Fruit fly (Drosophila melanogaster) whole organism, embryonic: Measurements from ENCODE around the gene Sodh1.
A peak's percentile ranks its signal among the peaks of the same experiment; 100 is the strongest.

Source experiments
- Abd-B ChIP-seq: fragments of 200-800 bp; sonication (Bioruptor generic); optimal IDR thresholded peaks from 2 replicates; lab custom pipeline; 2018; ENCODE audit warnings: missing biosample characterization, mild to moderate bottlenecking, missing genetic modification characterization, moderate library complexity
- Awh ChIP-seq: fragments of 200-800 bp; sonication (Bioruptor generic); IDR thresholded peaks from 2 replicates; pipeline ENCODE4, ENCODE4 v1.3.6; 2022; ENCODE audit warnings: missing biosample characterization, missing genetic modification characterization
- CG10321 ChIP-seq: fragments of 200-800 bp; sonication (Bioruptor generic); IDR thresholded peaks from 2 replicates; pipeline ENCODE4 v1.3.6; 2022; ENCODE audit warnings: missing biosample characterization, missing genetic modification characterization
- CG11085 ChIP-seq: fragments of 200-800 bp; sonication (Bioruptor generic); IDR thresholded peaks from 2 replicates; pipeline ENCODE4 v1.3.6; 2022; ENCODE audit warnings: missing biosample characterization, missing genetic modification characterization
- CG1233 ChIP-seq: fragments of 200-800 bp; sonication (Bioruptor generic); optimal IDR thresholded peaks from 4 replicates; lab custom pipeline; 2018; ENCODE audit warnings: missing biosample characterization, mild to moderate bottlenecking, missing genetic modification characterization
- CG13296 ChIP-seq: fragments of 200-800 bp; sonication (Bioruptor generic); optimal IDR thresholded peaks from 3 replicates; lab custom pipeline; 2018; ENCODE audit warnings: missing biosample characterization, mild to moderate bottlenecking, missing genetic modification characterization
- CG14050 ChIP-seq: fragments of 200-800 bp; sonication (Bioruptor generic); IDR thresholded peaks from 3 replicates; pipeline ENCODE4 v1.3.6; 2022; ENCODE audit warnings: missing biosample characterization, missing genetic modification characterization
- CG14441 ChIP-seq: fragments of 200-800 bp; sonication (Bioruptor generic); IDR thresholded peaks from 2 replicates; pipeline ENCODE4 v1.3.6; 2022; ENCODE audit warnings: missing biosample characterization, missing genetic modification characterization
- CG1529 ChIP-seq: fragments of 200-800 bp; sonication (Bioruptor generic); optimal IDR thresholded peaks from 3 replicates; lab custom pipeline; 2018; ENCODE audit warnings: missing biosample characterization, missing genetic modification characterization
- CG16813 ChIP-seq: fragments of 200-800 bp; sonication (Bioruptor generic); IDR thresholded peaks from 3 replicates; pipeline ENCODE4 v1.3.6; 2022; ENCODE audit warnings: missing biosample characterization, missing genetic modification characterization; ENCODE audit not compliant: partially characterized antibody
- CG16815 ChIP-seq: fragments of 200-800 bp; sonication (Bioruptor generic); optimal IDR thresholded peaks from 3 replicates; lab custom pipeline; 2017; ENCODE audit warnings: missing biosample characterization, mild to moderate bottlenecking, missing genetic modification characterization
- CG18262 ChIP-seq: fragments of 200-800 bp; optimal IDR thresholded peaks from 3 replicates; lab custom pipeline; 2019; ENCODE audit warnings: missing biosample characterization, mild to moderate bottlenecking, missing genetic modification characterization, moderate library complexity
- CG2120 ChIP-seq: fragments of 200-800 bp; sonication (Bioruptor generic); optimal IDR thresholded peaks from 3 replicates; lab custom pipeline; 2016; ENCODE audit warnings: missing biosample characterization, missing genetic modification characterization
- CG2712 ChIP-seq: fragments of 200-800 bp; optimal IDR thresholded peaks from 3 replicates; lab custom pipeline; 2019; ENCODE audit warnings: missing biosample characterization, mild to moderate bottlenecking, missing genetic modification characterization, moderate library complexity
- CG32767 ChIP-seq: fragments of 200-800 bp; sonication (Bioruptor generic); IDR thresholded peaks from 2 replicates; pipeline ENCODE4 v1.3.6; 2022; ENCODE audit warnings: missing biosample characterization, missing genetic modification characterization
- CG3726 ChIP-seq: fragments of 200-800 bp; sonication (Bioruptor generic); IDR thresholded peaks from 3 replicates; pipeline ENCODE4, ENCODE4 v1.3.6; 2022; ENCODE audit warnings: missing biosample characterization, missing genetic modification characterization
- CG4617 ChIP-seq: fragments of 200-800 bp; sonication (Bioruptor generic); optimal IDR thresholded peaks from 3 replicates; lab custom pipeline; 2016; ENCODE audit warnings: missing biosample characterization, missing genetic modification characterization, borderline replicate concordance
- D ChIP-seq, 2 experiments: fragments of 200-800 bp in 1 of 2; fragments of >200 bp in 1 of 2; sonication (Bioruptor generic) in 1 of 2; optimal IDR thresholded peaks; 2 replicates in 1 of 2; 3 replicates in 1 of 2; lab custom pipeline; 2017; ENCODE audit warnings: mild to moderate bottlenecking in 1 of 2, missing biosample characterization in 1 of 2, missing genetic modification characterization in 1 of 2, missing genetic modification reagents in 1 of 2
- D19A ChIP-seq: fragments of 200-800 bp; optimal IDR thresholded peaks from 3 replicates; lab custom pipeline; 2019; ENCODE audit warnings: missing biosample characterization, mild to moderate bottlenecking, missing genetic modification characterization, moderate library complexity
- Deaf1 ChIP-seq: fragments of 200-800 bp; optimal IDR thresholded peaks from 3 replicates; lab custom pipeline; 2019; ENCODE audit warnings: missing biosample characterization, mild to moderate bottlenecking, missing genetic modification characterization, moderate library complexity
- Dp ChIP-seq: fragments of 200-800 bp; sonication (Bioruptor generic); optimal IDR thresholded peaks from 2 replicates; lab custom pipeline; 2018; ENCODE audit warnings: missing biosample characterization, mild to moderate bottlenecking, missing genetic modification characterization, moderate library complexity
- E2f1 ChIP-seq: fragments of 200-800 bp; sonication (Bioruptor generic); IDR thresholded peaks from 2 replicates; pipeline ENCODE4 v1.3.6; 2022; ENCODE audit warnings: missing biosample characterization, missing genetic modification characterization
- E2f2 ChIP-seq: fragments of 200-800 bp; sonication (Bioruptor generic); IDR thresholded peaks from 2 replicates; pipeline ENCODE4 v1.3.6; 2022; ENCODE audit warnings: missing biosample characterization, missing genetic modification characterization
- Ets97D ChIP-seq: fragments of 200-800 bp; sonication (Bioruptor generic); optimal IDR thresholded peaks from 3 replicates; lab custom pipeline; 2016; ENCODE audit warnings: missing biosample characterization, missing genetic modification characterization
- Fer3 ChIP-seq: fragments of 200-800 bp; sonication (Bioruptor generic); optimal IDR thresholded peaks from 2 replicates; lab custom pipeline; 2018; ENCODE audit warnings: missing biosample characterization, mild to moderate bottlenecking, missing genetic modification characterization, moderate library complexity
- HmgZ ChIP-seq: fragments of 200-800 bp; sonication (Bioruptor generic); optimal IDR thresholded peaks from 2 replicates; lab custom pipeline; 2018; ENCODE audit warnings: missing biosample characterization, mild to moderate bottlenecking, missing genetic modification characterization
- MBD-R2 ChIP-seq: fragments of 200-800 bp; sonication (Bioruptor generic); IDR thresholded peaks from 2 replicates; pipeline ENCODE4 v1.3.6; 2022; ENCODE audit warnings: missing biosample characterization, missing genetic modification characterization
- MESR4 ChIP-seq: fragments of 200-800 bp; sonication (Bioruptor generic); optimal IDR thresholded peaks from 2 replicates; lab custom pipeline; 2018; ENCODE audit warnings: missing biosample characterization, mild to moderate bottlenecking, missing genetic modification characterization, moderate library complexity
- Myb ChIP-seq: fragments of 200-800 bp; sonication (Bioruptor generic); optimal IDR thresholded peaks from 2 replicates; lab custom pipeline; 2016; ENCODE audit warnings: missing biosample characterization, missing genetic modification characterization
- Rfx ChIP-seq: fragments of 200-800 bp; sonication (Bioruptor generic); IDR thresholded peaks from 2 replicates; pipeline ENCODE4 v1.3.6; 2022; ENCODE audit warnings: missing biosample characterization, missing genetic modification characterization
- Sry-δ ChIP-seq: fragments of 200-800 bp; sonication (Bioruptor generic); optimal IDR thresholded peaks from 2 replicates; lab custom pipeline; 2016; ENCODE audit warnings: missing biosample characterization, missing genetic modification characterization
- TFAM ChIP-seq: fragments of 200-800 bp; sonication (Bioruptor generic); optimal IDR thresholded peaks from 2 replicates; lab custom pipeline; 2017; ENCODE audit warnings: missing biosample characterization, missing genetic modification characterization, inconsistent platforms
- Vsx1 ChIP-seq: fragments of 200-800 bp; sonication (Bioruptor generic); optimal IDR thresholded peaks from 2 replicates; lab custom pipeline; 2017; ENCODE audit warnings: missing biosample characterization, mild to moderate bottlenecking, missing genetic modification characterization, missing genetic modification reagents
- ap ChIP-seq: fragments of 200-800 bp; sonication (Bioruptor generic); IDR thresholded peaks from 2 replicates; pipeline ENCODE4 v1.3.6; 2022; ENCODE audit warnings: missing biosample characterization, missing genetic modification characterization
- bsh ChIP-seq, 2 experiments: fragments of 200-800 bp; sonication (Bioruptor generic); optimal IDR thresholded peaks; 2 replicates each; lab custom pipeline; 2017 to 2018; ENCODE audit warnings: mild to moderate bottlenecking in 2 of 2, missing biosample characterization in 2 of 2, missing genetic modification characterization in 2 of 2, moderate library complexity in 1 of 2
- btn ChIP-seq: fragments of 200-800 bp; sonication (Bioruptor generic); optimal IDR thresholded peaks from 2 replicates; lab custom pipeline; 2016; ENCODE audit warnings: missing biosample characterization, missing genetic modification characterization
- crc ChIP-seq: fragments of 200-800 bp; sonication (Bioruptor generic); optimal IDR thresholded peaks from 2 replicates; lab custom pipeline; 2016; ENCODE audit warnings: missing biosample characterization, missing genetic modification characterization
- disco-r ChIP-seq: fragments of 200-800 bp; sonication (Bioruptor generic); optimal IDR thresholded peaks from 2 replicates; lab custom pipeline; 2016; ENCODE audit warnings: missing biosample characterization, missing genetic modification characterization
- gro ChIP-seq: fragments of 200-800 bp; sonication (Bioruptor generic); optimal IDR thresholded peaks from 2 replicates; lab custom pipeline; 2016; ENCODE audit warnings: missing biosample characterization, missing genetic modification characterization
- lola ChIP-seq, 3 experiments: fragments of >200 bp in 2 of 3; fragments of 200-800 bp in 1 of 3; sonication (Bioruptor generic) in 1 of 3; optimal IDR thresholded peaks; 2 replicates each; lab custom pipeline; 2017 to 2019; ENCODE audit warnings: missing biosample characterization in 3 of 3, missing genetic modification characterization in 3 of 3, mild to moderate bottlenecking in 1 of 3, moderate library complexity in 1 of 3
- nerfin-2 ChIP-seq: fragments of 200-800 bp; sonication (Bioruptor generic); IDR thresholded peaks from 2 replicates; pipeline ENCODE4 v1.3.6; 2022; ENCODE audit warnings: missing biosample characterization, missing genetic modification characterization; ENCODE audit not compliant: partially characterized antibody
- oc ChIP-seq: fragments of 200-800 bp; sonication (Bioruptor generic); optimal IDR thresholded peaks from 2 replicates; lab custom pipeline; 2018; ENCODE audit warnings: missing biosample characterization, mild to moderate bottlenecking, missing genetic modification characterization, moderate library complexity
- pb ChIP-seq: fragments of 200-800 bp; sonication (Bioruptor generic); optimal IDR thresholded peaks from 3 replicates; lab custom pipeline; 2016; ENCODE audit warnings: missing biosample characterization, missing genetic modification characterization
- pfk ChIP-seq: fragments of 200-800 bp; sonication (Bioruptor generic); optimal IDR thresholded peaks from 2 replicates; lab custom pipeline; 2018; ENCODE audit warnings: missing biosample characterization, mild to moderate bottlenecking, missing genetic modification characterization, moderate library complexity
- pros ChIP-seq: fragments of 200-800 bp; sonication (Bioruptor generic); optimal IDR thresholded peaks from 3 replicates; lab custom pipeline; 2019; ENCODE audit warnings: missing biosample characterization, mild to moderate bottlenecking, missing genetic modification characterization, moderate library complexity
- rib ChIP-seq: fragments of 200-800 bp; sonication (Bioruptor generic); IDR thresholded peaks from 2 replicates; pipeline ENCODE4 v1.3.6; 2022; ENCODE audit warnings: missing biosample characterization, missing genetic modification characterization
- sr ChIP-seq: fragments of 200-800 bp; sonication (Bioruptor generic); IDR thresholded peaks from 3 replicates; pipeline ENCODE4 v1.3.6; 2022; ENCODE audit warnings: missing biosample characterization, missing genetic modification characterization
- toy ChIP-seq: fragments of 200-800 bp; sonication (Bioruptor generic); IDR thresholded peaks from 2 replicates; pipeline ENCODE4 v1.3.6; 2022; ENCODE audit warnings: missing biosample characterization, missing genetic modification characterization
- vfl ChIP-seq: fragments of 200-800 bp; sonication (Bioruptor generic); optimal IDR thresholded peaks from 2 replicates; lab custom pipeline; 2016; ENCODE audit warnings: missing biosample characterization, missing genetic modification characterization
- zen ChIP-seq: fragments of 200-800 bp; sonication (Bioruptor generic); optimal IDR thresholded peaks from 3 replicates; lab custom pipeline; 2018; ENCODE audit warnings: missing biosample characterization, mild to moderate bottlenecking, missing genetic modification characterization, moderate library complexity
- zfh1 ChIP-seq: fragments of 200-800 bp; sonication (Bioruptor generic); IDR thresholded peaks from 3 replicates; pipeline ENCODE4 v1.3.6; 2022; ENCODE audit warnings: missing biosample characterization, missing genetic modification characterization

Gene Sodh1

dm6 chr3R:7085455-7085854 is 33.3 kb downstream of the Sodh1 start (continued):
- TF ChIP-seq bsh (GFP tag; optimal IDR thresholded peaks at IDR 0.05; lab: Kevin White, UChicago) (no peak), zfh1 (peak; percentile 5; the same call in 1 of the 3 replicates), CG18262 (no peak), CG14441 (GFP tag; lab: Robert Waterston, UW) (no peak), CG3726 (GFP tag; lab: Robert Waterston, UW) (no peak), Myb (peak; percentile 80), CG16813 (GFP tag; lab: Robert Waterston, UW) (no peak), Awh (no peak), sr (GFP tag; lab: Robert Waterston, UW) (peak; percentile 74), D19A (tag; lab: Kevin White, UChicago) (no peak), CG2712 (no peak), CG13296 (no peak), crc (no peak), MBD-R2 (no peak; the same call in 1 of the 2 replicates), lola (GFP tag; optimal IDR thresholded peaks at IDR 0.05; lab: Kevin White, UChicago) (no peak), toy (GFP tag; lab: Robert Waterston, UW) (no peak), oc (tag; lab: Kevin White, UChicago) (no peak), pfk (GFP tag; lab: Kevin White, UChicago) (no peak), E2f1 (no peak), CG11085 (GFP tag; lab: Robert Waterston, UW) (no peak), Abd-B (GFP tag; lab: Kevin White, UChicago) (no peak), CG10321 (GFP tag; lab: Robert Waterston, UW) (no peak), disco-r (no peak), gro (GFP tag; lab: Kevin White, UChicago) (no peak), pros (GFP tag; lab: Kevin White, UChicago) (no peak), zen (tag; lab: Kevin White, UChicago) (no peak), vfl (GFP tag; lab: Kevin White, UChicago) (no peak), CG4617 (peak; percentile 24), Vsx1 (GFP tag; lab: Kevin White, UChicago) (no peak), CG2120 (GFP tag; lab: Kevin White, UChicago) (no peak), rib (GFP tag; lab: Robert Waterston, UW) (no peak), CG14050 (no peak), CG1529 (GFP tag; lab: Kevin White, UChicago) (no peak), Sry-δ (GFP tag; lab: Kevin White, UChicago) (no peak), ap (GFP tag; lab: Robert Waterston, UW) (no peak), Rfx (GFP tag; lab: Robert Waterston, UW) (0 out of 2 replicates have a peak, but pooled peaks have one; percentile 33), btn (GFP tag; lab: Kevin White, UChicago) (no peak), CG1233 (GFP tag; lab: Kevin White, UChicago) (no peak), nerfin-2 (GFP tag; lab: Robert Waterston, UW) (no peak), Fer3 (tag; lab: Kevin White, UChicago) (no peak), D (optimal IDR thresholded peaks at IDR 0.05; lab: Kevin White, UChicago) (no peak), D (GFP tag; optimal IDR thresholded peaks at IDR 0.05; lab: Kevin White, UChicago) (no peak), TFAM (GFP tag; lab: Kevin White, UChicago) (no peak), MESR4 (GFP tag; lab: Kevin White, UChicago) (no peak), HmgZ (peak; percentile 1), Ets97D (no peak), pb (GFP tag; lab: Kevin White, UChicago) (no peak), E2f2 (GFP tag; lab: Robert Waterston, UW) (peak; percentile 84), Deaf1 (tag; lab: Kevin White, UChicago) (no peak), CG32767 (GFP tag; lab: Robert Waterston, UW) (peak; percentile 41; the same call in 1 of the 2 replicates), CG16815 (GFP tag; lab: Kevin White, UChicago) (no peak), Dp (GFP tag; lab: Kevin White, UChicago) (peak; percentile 78)
